Fruit fly (Drosophila melanogaster): Measurements from ENCODE around the gene Syt1.

dm6 chr2L:2724459-2724858, 75.3 kb downstream of the Syt1 start:
- TF ChIP-seq CTCF (optimal IDR thresholded peaks at IDR 0.05) = peak in 1 of 2 experiments; percentile 22
- no peak for TF ChIP-seq CG8478 (optimal IDR thresholded peaks at IDR 0.05)
